Fruit fly (Drosophila melanogaster): Measurements from ENCODE around the gene Ilp2.

- TF ChIP-seq danr (GFP tag; IDR thresholded peaks at IDR 0.05), result no peak
- TF ChIP-seq ac (GFP tag; optimal IDR thresholded peaks at IDR 0.05), result no peak
- TF ChIP-seq da (GFP tag; optimal IDR thresholded peaks at IDR 0.05), result no peak
- TF ChIP-seq prd (optimal IDR thresholded peaks at IDR 0.05), result no peak
- no peak for TF ChIP-seq prd (GFP tag; IDR thresholded peaks at IDR 0.05)
- no peak for TF ChIP-seq az2 (GFP tag; optimal IDR thresholded peaks at IDR 0.05)
Observed at dm6 chr3L:9821138-9821681, 21.7 kb downstream of the Ilp2 start.
